Fruit fly (Drosophila melanogaster) Kc167 (cell line): ENCODE measurements around the gene Klp67A.

Source experiments
- Myc ChIP-seq: fragments of >200 bp; optimal IDR thresholded peaks from 2 replicates; lab custom pipeline; 2017; ENCODE audit warnings: missing external identifiers
- psq ChIP-seq: fragments of >200 bp; optimal IDR thresholded peaks from 2 replicates; lab custom pipeline; 2017; ENCODE audit warnings: missing external identifiers
- ttk ChIP-seq: sonication (Bioruptor generic); optimal IDR thresholded peaks from 2 replicates; lab custom pipeline; 2017; ENCODE audit warnings: missing external identifiers

DNA sequence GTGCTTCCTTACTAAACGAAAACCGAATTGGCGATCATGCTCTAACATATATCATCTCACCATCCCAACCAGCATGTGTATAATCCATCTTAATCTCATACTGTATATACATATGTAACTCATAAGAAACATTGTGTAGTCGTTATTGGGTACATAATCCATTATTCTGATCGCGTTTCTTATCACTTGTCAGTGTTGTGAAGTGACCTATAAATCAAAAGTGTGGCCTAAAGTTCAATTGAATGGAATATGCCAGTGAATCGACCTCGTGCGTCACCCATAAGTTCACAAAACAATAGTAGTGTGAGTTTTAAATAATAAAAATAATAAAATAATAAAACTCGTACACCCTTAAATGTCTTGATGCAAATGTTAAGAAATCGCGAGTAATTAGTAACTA, 21.7 kb downstream of the Klp67A start:
- no peak for TF ChIP-seq ttk (lab: Kevin White, UChicago)
- no peak for TF ChIP-seq Myc (lab: Kevin White, UChicago)
- no peak for TF ChIP-seq psq (lab: Kevin White, UChicago)
